Worm (Caenorhabditis elegans): ENCODE results near the gene dpyd-1.

Gene dpyd-1

DNA sequence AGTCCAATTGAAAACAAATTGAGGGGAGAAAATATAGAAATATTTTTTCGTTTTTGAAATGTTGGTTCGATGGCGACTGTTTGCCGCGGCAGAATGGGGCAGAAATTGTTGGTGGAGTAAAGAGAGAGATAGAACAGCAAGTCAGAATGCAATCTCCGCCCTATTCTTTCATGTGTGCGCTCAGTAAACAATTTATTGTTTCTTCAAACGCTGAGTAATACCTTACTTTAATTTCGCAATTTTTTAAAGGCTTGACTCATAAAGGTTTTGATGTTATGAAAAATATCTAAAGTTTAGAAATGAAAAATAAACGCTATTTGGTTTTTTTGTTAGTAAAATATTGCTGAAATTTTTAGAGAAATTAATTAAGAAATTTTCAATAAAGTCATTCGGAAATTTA lies 46.7 kb downstream of the dpyd-1 start:
- no peak for TF ChIP-seq unc-39 (tag; optimal IDR thresholded peaks at IDR 0.05)
- no peak for TF ChIP-seq lin-13 (GFP tag; optimal IDR thresholded peaks at IDR 0.05)
- no peak for TF ChIP-seq nhr-28 (tag; optimal IDR thresholded peaks at IDR 0.05)
- no peak for TF ChIP-seq F26F4.8 (GFP tag; conservative IDR thresholded peaks at IDR 0.05)
- TF ChIP-seq nhr-6 (tag; optimal IDR thresholded peaks at IDR 0.05): peak; percentile 14
- TF ChIP-seq nhr-76 (tag; optimal IDR thresholded peaks at IDR 0.05): no peak
- TF ChIP-seq php-3 (GFP tag; IDR thresholded peaks at IDR 0.05): no peak
- TF ChIP-seq dve-1 (tag; optimal IDR thresholded peaks at IDR 0.05; ENCODE audit: insufficient read depth): peak; percentile 16
- TF ChIP-seq F49E8.2 (tag; optimal IDR thresholded peaks at IDR 0.05; ENCODE audit: borderline replicate concordance): no peak

DNA sequence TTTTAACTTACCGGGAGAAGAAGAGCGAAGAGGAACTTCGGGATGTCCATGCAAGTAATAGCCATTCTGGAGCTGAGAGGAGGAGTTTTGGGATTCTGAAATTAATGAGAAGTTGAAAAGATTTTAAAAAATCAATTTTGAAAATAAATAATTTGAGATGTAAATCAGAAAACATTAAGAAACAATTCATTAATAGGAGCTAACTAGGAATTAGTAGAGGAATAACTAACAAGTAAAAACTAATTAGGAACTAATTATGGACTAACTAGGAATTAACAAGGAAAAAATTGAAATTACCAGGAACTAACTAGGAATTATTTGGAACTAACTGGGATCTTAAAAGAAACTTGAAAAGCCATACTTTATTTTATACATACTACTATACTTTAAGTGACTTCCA lies 47.3 kb downstream of the dpyd-1 start, which contains the start of gene T23F2.4:
Gene T23F2.4 (minus strand): TSS at position 101 of the 400 bp plus-strand sequence.
- TF ChIP-seq snpc-4 (tag; optimal IDR thresholded peaks at IDR 0.05): no peak
- TF ChIP-seq pqm-1 (tag; optimal IDR thresholded peaks at IDR 0.05): no peak
- TF ChIP-seq lir-3 (tag; optimal IDR thresholded peaks at IDR 0.05): no peak
- no peak for TF ChIP-seq vab-7 (GFP tag; IDR thresholded peaks at IDR 0.05)
- no peak for TF ChIP-seq D1046.2 (GFP tag; IDR thresholded peaks at IDR 0.05)
- no peak for TF ChIP-seq gei-8 (GFP tag; optimal IDR thresholded peaks at IDR 0.05)
- no peak for TF ChIP-seq nhr-102 (tag; optimal IDR thresholded peaks at IDR 0.05)
- TF ChIP-seq sdz-12 (GFP tag; optimal IDR thresholded peaks at IDR 0.05): no peak
- no peak for TF ChIP-seq mxl-2 (GFP tag; conservative IDR thresholded peaks at IDR 0.05)
- no peak for TF ChIP-seq F10B5.3 (tag; optimal IDR thresholded peaks at IDR 0.05)
- TF ChIP-seq lin-15B (tag; optimal IDR thresholded peaks at IDR 0.05): no peak
- TF ChIP-seq zip-2 (tag; optimal IDR thresholded peaks at IDR 0.05): no peak
- TF ChIP-seq unc-39 (tag; optimal IDR thresholded peaks at IDR 0.05): no peak
- TF ChIP-seq hlh-30 (tag; optimal IDR thresholded peaks at IDR 0.05; ENCODE audit: insufficient read depth): no peak
- no peak for TF ChIP-seq daf-16 (GFP tag; optimal IDR thresholded peaks at IDR 0.05)
- TF ChIP-seq daf-16 (tag; optimal IDR thresholded peaks at IDR 0.05): no peak

ce11 chrX:5515459-5515858 lies 47.8 kb downstream of the dpyd-1 start:
- no peak for TF ChIP-seq lin-38 (GFP tag; IDR thresholded peaks at IDR 0.05)
- TF ChIP-seq spr-3 (GFP tag; optimal IDR thresholded peaks at IDR 0.05): no peak
- TF ChIP-seq mxl-2 (GFP tag; conservative IDR thresholded peaks at IDR 0.05): no peak
- peak; percentile 76 for TF ChIP-seq ces-1 (GFP tag; optimal IDR thresholded peaks at IDR 0.05)
- TF ChIP-seq spr-1 (tag; optimal IDR thresholded peaks at IDR 0.05): no peak
- no peak for TF ChIP-seq daf-16 (GFP tag; optimal IDR thresholded peaks at IDR 0.05)
- TF ChIP-seq daf-16 (tag; optimal IDR thresholded peaks at IDR 0.05): peak; percentile 28
- no peak for TF ChIP-seq pha-4 (GFP tag; IDR thresholded peaks at IDR 0.05)
- TF ChIP-seq pha-4 (tag; optimal IDR thresholded peaks at IDR 0.05): no peak
- TF ChIP-seq F37D6.2 (tag; optimal IDR thresholded peaks at IDR 0.05): no peak
- no peak for TF ChIP-seq F10B5.3 (tag; optimal IDR thresholded peaks at IDR 0.05)
- TF ChIP-seq lin-39 (tag; optimal IDR thresholded peaks at IDR 0.05): no peak
- no peak for TF ChIP-seq madf-9 (GFP tag; conservative IDR thresholded peaks at IDR 0.05)

DNA sequence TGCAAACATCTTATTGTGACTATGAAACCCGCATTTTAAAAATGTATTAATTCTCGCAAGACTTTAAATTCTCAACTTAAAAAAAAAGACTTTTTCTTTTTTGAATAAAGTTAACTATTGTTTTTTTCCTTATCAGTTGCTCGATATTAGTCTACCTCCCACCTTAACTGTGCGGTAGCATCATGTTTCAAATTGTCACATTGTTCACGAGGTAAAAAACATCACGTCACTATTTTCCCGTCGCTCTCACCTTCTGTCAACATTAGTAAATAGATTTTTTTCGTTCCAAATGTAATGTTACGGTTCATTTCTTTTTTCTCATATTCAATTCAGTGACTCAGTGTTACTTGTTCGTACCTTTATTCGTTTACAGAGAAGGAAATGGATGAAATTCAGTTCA lies 48.7 kb downstream of the dpyd-1 start:
- TF ChIP-seq hif-1 (tag; optimal IDR thresholded peaks at IDR 0.05): peak in 1 of 2 experiments; percentile 11
- TF ChIP-seq zag-1 (tag; optimal IDR thresholded peaks at IDR 0.05): no peak
- TF ChIP-seq mdl-1 (tag; optimal IDR thresholded peaks at IDR 0.05): peak in 1 of 2 experiments; percentile 4
- TF ChIP-seq F10B5.3 (tag; optimal IDR thresholded peaks at IDR 0.05): no peak
- no peak for TF ChIP-seq daf-12 (tag; optimal IDR thresholded peaks at IDR 0.05)
- peak; percentile 12 for TF ChIP-seq nhr-28 (tag; optimal IDR thresholded peaks at IDR 0.05)
- TF ChIP-seq spr-3 (GFP tag; optimal IDR thresholded peaks at IDR 0.05): no peak
- peak in 1 of 2 experiments; percentile 39 for TF ChIP-seq unc-62 (GFP tag; optimal IDR thresholded peaks at IDR 0.05 in 1 of 2)
- no peak for TF ChIP-seq unc-62 (tag; optimal IDR thresholded peaks at IDR 0.05)
- no peak for TF ChIP-seq nhr-11 (tag; optimal IDR thresholded peaks at IDR 0.05)
- no peak for TF ChIP-seq unc-130 (GFP tag; optimal IDR thresholded peaks at IDR 0.05)
- peak; percentile 16 for TF ChIP-seq pqm-1 (tag; optimal IDR thresholded peaks at IDR 0.05)
- TF ChIP-seq daf-16 (GFP tag; optimal IDR thresholded peaks at IDR 0.05): no peak
- TF ChIP-seq daf-16 (tag; optimal IDR thresholded peaks at IDR 0.05): peak; percentile 47
- TF ChIP-seq F37D6.2 (tag; optimal IDR thresholded peaks at IDR 0.05): no peak
- no peak for TF ChIP-seq nhr-10 (tag; optimal IDR thresholded peaks at IDR 0.05)
- no peak for TF ChIP-seq ceh-20 (GFP tag; IDR thresholded peaks at IDR 0.05)
- TF ChIP-seq Y48G9A.11 (GFP tag; IDR thresholded peaks at IDR 0.05): no peak
- no peak for TF ChIP-seq daf-8 (GFP tag; IDR thresholded peaks at IDR 0.05)
- no peak for TF ChIP-seq egl-43 (GFP tag; IDR thresholded peaks at IDR 0.05)
- peak; percentile 65 for TF ChIP-seq hlh-30 (tag; optimal IDR thresholded peaks at IDR 0.05; ENCODE audit: insufficient read depth)
- TF ChIP-seq ZK546.5 (tag; optimal IDR thresholded peaks at IDR 0.05): no peak

All from whole organism, L4 larva.